Fruit fly (Drosophila melanogaster) whole organism: Measurements from ENCODE around the gene Fum3.

Experiments used
- CG8478 ChIP-seq: fragments of >200 bp; optimal IDR thresholded peaks from 2 replicates; lab custom pipeline; 2018; ENCODE audit warnings: inconsistent platforms
- Dll ChIP-seq: fragments of >200 bp; optimal IDR thresholded peaks from 2 replicates; lab custom pipeline; 2017
- EcR ChIP-seq, 2 experiments: fragments of >200 bp; optimal IDR thresholded peaks; 2 replicates each; lab custom pipeline; 2017; ENCODE audit warnings: missing biosample characterization in 2 of 2, missing genetic modification characterization in 2 of 2, missing genetic modification reagents in 2 of 2
- pan ChIP-seq: fragments of >200 bp; optimal IDR thresholded peaks from 2 replicates; lab custom pipeline; 2017
- psq ChIP-seq: fragments of >200 bp; optimal IDR thresholded peaks from 2 replicates; lab custom pipeline; 2017
- usp ChIP-seq: fragments of >200 bp; optimal IDR thresholded peaks from 2 replicates; lab custom pipeline; 2017; ENCODE audit warnings: missing biosample characterization, missing genetic modification characterization, mixed read lengths

The Fum3 gene

DNA sequence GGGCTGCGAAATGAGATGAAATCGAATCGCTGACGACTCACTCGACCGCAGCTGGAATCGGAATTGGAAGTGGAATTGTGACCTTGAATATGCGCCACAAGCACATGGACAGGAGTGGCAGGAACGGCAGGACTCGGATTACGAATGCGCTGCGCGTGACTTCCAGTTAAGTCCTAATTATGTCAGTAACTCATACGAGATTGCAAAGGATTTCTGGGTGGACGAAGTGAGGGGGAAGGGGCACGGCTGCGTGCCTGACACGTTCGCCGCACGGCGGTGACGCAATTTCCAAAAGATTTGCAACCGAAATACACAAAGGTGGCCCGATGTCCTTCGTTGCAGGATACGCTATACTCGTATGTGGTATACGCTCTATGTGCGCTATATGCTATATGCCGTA, 43.8 kb downstream of the Fum3 start:
- TF ChIP-seq psq (lab: Kevin White, UChicago) = no peak
- no peak for TF ChIP-seq usp
- no peak for TF ChIP-seq EcR (GFP tag; optimal IDR thresholded peaks at IDR 0.05; lab: Kevin White, UChicago)
- peak; percentile 27 for TF ChIP-seq pan (lab: Kevin White, UChicago)

DNA sequence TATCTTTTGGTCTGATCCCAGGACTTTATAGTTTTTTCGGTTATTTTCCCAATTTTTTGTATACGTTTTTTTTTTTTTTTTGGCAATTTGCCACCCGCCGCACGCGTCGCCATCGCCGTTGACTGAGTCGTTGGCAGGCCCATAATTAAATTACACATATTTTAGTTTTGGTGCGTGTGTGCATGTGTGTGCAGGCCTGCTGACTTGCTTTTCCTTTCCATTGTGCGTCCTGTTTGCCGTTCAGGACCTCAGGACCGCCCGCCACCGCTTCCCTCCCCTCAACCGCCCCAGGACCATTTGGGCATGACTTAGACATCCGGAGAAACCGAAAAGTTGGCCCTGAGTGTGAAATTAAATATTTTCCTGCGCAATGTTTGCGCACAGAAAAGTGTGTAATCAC, 44.7 kb downstream of the Fum3 start:
- TF ChIP-seq Dll (no peak), CG8478 (lab: Kevin White, UChicago) (no peak), usp (no peak), pan (lab: Kevin White, UChicago) (no peak), psq (lab: Kevin White, UChicago) (no peak), EcR (GFP tag; optimal IDR thresholded peaks at IDR 0.05; lab: Kevin White, UChicago) (no peak)

DNA sequence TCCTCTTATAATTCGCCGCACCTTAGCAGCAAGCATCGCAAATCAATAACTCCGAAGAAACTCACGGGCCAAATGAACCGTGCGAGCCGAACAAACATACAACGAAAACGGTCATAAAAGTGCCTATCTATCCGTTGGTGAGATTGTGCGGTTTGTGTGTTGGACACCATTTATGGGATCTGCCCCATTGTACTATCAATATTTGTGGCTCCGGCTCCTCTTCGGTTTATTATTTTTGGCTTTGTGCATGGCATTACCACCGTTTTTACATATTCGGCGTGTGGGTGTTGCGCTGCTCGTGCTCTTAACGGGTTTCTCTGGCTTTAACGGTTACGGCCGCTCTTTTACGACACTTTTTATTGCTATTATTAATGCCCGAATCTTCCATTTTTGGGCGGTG, 46.3 kb downstream of the Fum3 start:
- TF ChIP-seq CG8478 (lab: Kevin White, UChicago) = no peak
- no peak for TF ChIP-seq usp
- TF ChIP-seq pan (lab: Kevin White, UChicago) = no peak
- TF ChIP-seq EcR (GFP tag; optimal IDR thresholded peaks at IDR 0.05; lab: Kevin White, UChicago) = no peak
- no peak for TF ChIP-seq psq (lab: Kevin White, UChicago)
- no peak for TF ChIP-seq Dll

DNA sequence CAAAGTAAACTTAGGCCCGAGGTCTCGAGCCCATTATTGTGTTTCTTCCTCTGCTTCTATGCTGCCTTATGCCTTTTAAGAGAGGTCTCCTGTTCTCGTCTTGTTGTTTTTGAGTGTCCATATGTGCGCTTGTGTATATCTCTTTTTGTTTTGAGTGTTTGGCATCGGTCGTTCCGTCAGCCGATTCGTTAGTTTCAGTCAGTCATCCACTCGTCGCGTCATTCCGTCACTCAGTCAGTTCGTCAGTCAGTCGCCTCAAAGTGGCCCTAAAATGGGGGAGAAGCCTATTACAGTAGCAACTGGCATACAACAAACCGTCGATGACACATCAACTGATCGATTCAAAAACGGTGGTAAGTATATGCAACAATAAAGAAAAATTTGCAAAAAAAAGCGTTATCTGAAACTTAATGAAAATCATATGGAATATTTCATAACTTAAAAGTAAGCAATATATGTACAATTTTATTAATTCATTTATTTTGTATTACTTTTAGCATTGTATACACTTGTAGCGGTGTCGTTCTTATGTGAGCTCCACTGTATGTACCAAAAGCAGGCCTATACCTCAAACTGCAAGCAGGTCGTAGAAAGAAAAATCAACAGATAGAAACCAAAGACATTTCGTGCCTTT, 47.5 kb downstream of the Fum3 start:
- TF ChIP-seq usp (no peak), EcR (GFP tag; optimal IDR thresholded peaks at IDR 0.05; lab: Kevin White, UChicago) (no peak), CG8478 (lab: Kevin White, UChicago) (no peak), pan (lab: Kevin White, UChicago) (no peak), psq (lab: Kevin White, UChicago) (no peak), Dll (no peak)

DNA sequence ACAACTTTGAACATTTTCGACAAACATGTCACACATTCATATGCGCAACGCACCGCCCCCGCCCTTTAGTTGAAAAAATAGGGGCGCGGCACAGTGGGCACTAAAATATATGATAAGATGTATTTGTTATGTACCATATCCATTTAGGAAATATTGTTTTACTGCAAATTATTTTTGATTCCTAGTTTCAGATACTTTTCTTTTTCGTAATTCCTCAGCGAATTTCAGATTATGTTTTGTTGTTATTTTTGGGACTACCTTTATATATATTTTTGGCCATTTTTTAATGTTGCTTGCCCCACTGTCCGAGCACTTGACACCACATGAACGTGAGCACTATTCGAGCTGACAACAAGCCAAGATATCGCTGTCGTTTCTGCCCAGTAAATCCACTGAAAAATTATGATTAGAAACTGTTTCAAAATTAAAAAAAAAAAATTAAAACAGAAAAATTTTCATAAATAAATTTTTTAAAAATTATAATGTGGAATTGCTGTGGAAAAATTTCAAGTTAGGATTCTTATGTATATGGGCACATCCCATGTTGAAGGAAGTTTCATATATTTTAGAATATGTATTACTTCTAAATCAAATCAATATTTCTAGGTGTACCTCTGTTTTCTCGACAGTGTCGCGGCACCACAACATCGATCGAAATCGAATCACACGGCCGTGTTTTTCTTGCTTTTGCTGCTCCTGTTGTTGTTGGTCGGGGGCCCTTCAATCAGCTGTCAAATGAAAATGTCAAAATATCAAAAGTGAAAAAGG, 48.2 kb downstream of the Fum3 start:
- TF ChIP-seq usp (no peak), Dll (no peak), CG8478 (lab: Kevin White, UChicago) (no peak), pan (lab: Kevin White, UChicago) (no peak), psq (lab: Kevin White, UChicago) (no peak), EcR (GFP tag; optimal IDR thresholded peaks at IDR 0.05; lab: Kevin White, UChicago) (no peak)

DNA sequence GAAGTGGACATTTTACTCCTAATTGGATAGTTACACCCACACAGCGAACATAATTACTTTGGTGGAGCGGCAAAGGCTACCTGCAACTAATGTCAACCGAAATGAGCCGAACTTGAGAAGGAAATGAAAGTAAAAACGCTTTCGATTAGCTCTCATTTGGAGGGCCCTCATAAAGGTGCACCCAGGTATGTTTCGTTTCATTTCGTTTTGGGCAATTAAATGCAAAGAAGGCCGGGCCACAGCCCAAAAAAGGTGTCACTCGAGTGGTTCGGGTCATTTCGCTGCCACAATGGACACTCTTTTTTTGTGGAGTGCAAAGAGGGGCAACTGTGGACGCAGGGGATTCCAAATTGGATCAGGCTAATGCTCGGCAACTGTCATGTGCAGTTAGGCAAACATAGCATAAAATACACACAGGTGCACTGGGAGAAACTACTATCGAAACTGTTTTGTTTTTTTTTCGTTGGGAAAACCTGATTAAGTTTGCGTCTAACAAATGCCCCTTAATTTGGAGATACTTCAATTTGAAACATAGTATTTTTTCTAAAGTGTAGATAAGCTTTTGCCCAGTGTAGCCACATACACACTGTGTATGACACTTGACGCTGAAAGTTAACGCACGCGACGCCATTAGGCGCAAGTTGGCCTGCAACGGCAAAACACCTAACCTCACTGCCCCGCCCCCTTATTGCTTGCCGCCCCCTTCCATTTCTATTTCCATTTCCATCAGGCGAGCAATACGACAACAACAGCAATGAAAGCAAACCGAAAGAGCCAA, 49.0 kb downstream of the Fum3 start:
- TF ChIP-seq psq (lab: Kevin White, UChicago) = no peak
- TF ChIP-seq pan (lab: Kevin White, UChicago) = no peak
- TF ChIP-seq Dll = no peak
- no peak for TF ChIP-seq EcR (GFP tag; optimal IDR thresholded peaks at IDR 0.05; lab: Kevin White, UChicago)
- no peak for TF ChIP-seq CG8478 (lab: Kevin White, UChicago)
- no peak for TF ChIP-seq usp

DNA sequence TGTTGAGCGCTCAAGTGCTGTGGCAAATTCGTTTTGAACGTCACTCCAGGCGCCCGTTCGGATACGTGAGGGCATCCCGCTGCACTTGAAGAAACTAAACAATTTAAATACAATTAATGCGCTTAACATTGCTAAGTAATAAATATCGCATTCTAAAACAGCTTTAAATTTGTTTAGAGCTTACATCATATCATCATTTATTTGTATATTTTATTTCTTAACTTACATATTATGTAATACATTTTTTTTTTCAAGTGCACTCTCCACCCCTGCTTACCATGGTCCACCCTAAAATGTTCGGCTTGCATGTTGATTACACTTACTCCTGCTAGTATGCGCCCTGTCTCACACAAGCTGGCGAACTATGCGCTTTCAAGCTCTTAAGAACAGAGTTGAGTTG, 50.3 kb downstream of the Fum3 start:
- TF ChIP-seq CG8478 (lab: Kevin White, UChicago) (no peak), EcR (GFP tag; optimal IDR thresholded peaks at IDR 0.05; lab: Kevin White, UChicago) (no peak), usp (no peak), Dll (no peak), pan (lab: Kevin White, UChicago) (no peak), psq (lab: Kevin White, UChicago) (no peak)

DNA sequence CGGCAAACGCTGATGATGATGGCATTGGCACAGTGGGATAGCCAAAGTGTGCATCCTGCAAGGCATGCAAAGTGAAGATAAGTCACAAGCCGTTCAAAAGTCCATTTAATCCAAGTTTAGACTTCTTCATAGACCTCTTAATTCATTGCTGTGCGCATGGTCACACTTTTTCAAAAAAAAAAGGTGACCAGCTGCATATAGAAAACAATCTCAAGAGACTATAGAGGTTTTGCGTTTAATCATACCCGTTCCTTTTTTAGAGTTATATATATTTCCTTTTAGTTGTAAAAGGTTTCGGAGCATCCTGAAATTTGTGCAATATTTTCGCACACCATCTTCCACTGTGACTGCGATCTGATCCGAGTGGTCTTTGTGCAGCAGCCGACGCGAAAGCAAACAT, 51.2 kb downstream of the Fum3 start:
- TF ChIP-seq psq (lab: Kevin White, UChicago) (no peak), EcR (GFP tag; optimal IDR thresholded peaks at IDR 0.05; lab: Kevin White, UChicago) (no peak), Dll (no peak), CG8478 (lab: Kevin White, UChicago) (no peak), pan (lab: Kevin White, UChicago) (no peak), usp (no peak)

DNA sequence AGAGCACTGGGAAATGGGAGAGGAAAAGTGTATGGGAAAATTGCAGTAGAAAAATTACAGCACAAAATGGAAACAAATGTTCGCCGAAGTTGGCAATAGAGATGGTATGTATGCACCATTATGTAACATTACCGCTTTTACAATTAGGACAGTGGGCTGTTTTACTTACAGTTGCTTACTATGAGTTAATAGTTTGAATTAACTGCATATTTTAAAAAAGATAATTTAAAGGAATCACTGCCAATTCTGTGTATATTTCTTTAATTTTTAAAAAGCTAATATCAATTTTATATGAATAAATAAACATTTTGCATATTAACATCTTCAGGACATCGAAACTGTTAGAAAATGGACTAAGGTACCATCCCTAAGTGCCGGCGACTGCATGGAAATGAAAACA, 52.0 kb downstream of the Fum3 start:
- TF ChIP-seq psq (lab: Kevin White, UChicago) = no peak
- no peak for TF ChIP-seq Dll
- no peak for TF ChIP-seq CG8478 (lab: Kevin White, UChicago)
- TF ChIP-seq EcR (GFP tag; optimal IDR thresholded peaks at IDR 0.05; lab: Kevin White, UChicago) = no peak
- TF ChIP-seq usp = no peak
- TF ChIP-seq pan (lab: Kevin White, UChicago) = no peak
